Fruit fly (Drosophila melanogaster): ENCODE data around the gene CG33172.
A peak's percentile ranks its signal among the peaks of the same experiment; 100 is the strongest.

dm6 chrX:15811666-15812614 is 42.5 kb downstream of the CG33172 start:
- TF ChIP-seq CG8478 (optimal IDR thresholded peaks at IDR 0.05) (peak; percentile 42), usp (GFP tag; optimal IDR thresholded peaks at IDR 0.05) (no peak), Dll (optimal IDR thresholded peaks at IDR 0.05) (no peak), pan (optimal IDR thresholded peaks at IDR 0.05) (no peak), psq (optimal IDR thresholded peaks at IDR 0.05) (no peak)

Measured in whole organism.